Fruit fly (Drosophila melanogaster): ENCODE measurements around the gene nAChRalpha1.
A peak's percentile ranks its signal among the peaks of the same experiment; 100 is the strongest.

The nAChRalpha1 gene

dm6 chr3R:24364880-24365604 is 91.9 kb downstream of the nAChRalpha1 start, which contains the start of the genes CG17784 and CG13613:
Gene CG17784 (minus strand): TSS chr3R:24364980.
Gene CG13613 (plus strand): TSS chr3R:24365554.
- TF ChIP-seq Clk (GFP tag; optimal IDR thresholded peaks at IDR 0.05) (no peak), kay (GFP tag; ENCODE audit: borderline replicate concordance) (no peak), CG14711 (tag; optimal IDR thresholded peaks at IDR 0.05) (no peak), bab1 (GFP tag; optimal IDR thresholded peaks at IDR 0.05) (no peak), CG33017 (tag; optimal IDR thresholded peaks at IDR 0.05) (no peak), Hr96 (GFP tag; optimal IDR thresholded peaks at IDR 0.05) (no peak), ovo (GFP tag; optimal IDR thresholded peaks at IDR 0.05) (no peak)

dm6 chr3R:24362838-24363237 is 94.1 kb downstream of the nAChRalpha1 start, which contains the start of gene CG33340:
Gene CG33340 (plus strand): TSS chr3R:24363138.
- TF ChIP-seq bab1 (GFP tag; optimal IDR thresholded peaks at IDR 0.05) (no peak), CG33017 (tag; optimal IDR thresholded peaks at IDR 0.05) (no peak), CG7045 (GFP tag; optimal IDR thresholded peaks at IDR 0.05) (no peak), Hr96 (GFP tag; optimal IDR thresholded peaks at IDR 0.05) (no peak), kay (GFP tag; ENCODE audit: borderline replicate concordance) (no peak), CG7101 (tag; optimal IDR thresholded peaks at IDR 0.05) (no peak), toe (GFP tag; optimal IDR thresholded peaks at IDR 0.05) (no peak)

dm6 chr3R:24361583-24361982 is 95.4 kb downstream of the nAChRalpha1 start, which contains the start of the genes CG5762 and CG33339:
Gene CG5762 (minus strand): TSS chr3R:24361683.
Gene CG33339 (plus strand): TSS chr3R:24361847.
- TF ChIP-seq CG11617 (GFP tag; optimal IDR thresholded peaks at IDR 0.05): no peak
- TF ChIP-seq cnc (optimal IDR thresholded peaks at IDR 0.05): no peak
- TF ChIP-seq bab1 (GFP tag; optimal IDR thresholded peaks at IDR 0.05): no peak
- no peak for TF ChIP-seq CG7101 (tag; optimal IDR thresholded peaks at IDR 0.05)
- TF ChIP-seq ovo (GFP tag; optimal IDR thresholded peaks at IDR 0.05): no peak
- TF ChIP-seq Clk (GFP tag; optimal IDR thresholded peaks at IDR 0.05): no peak
- no peak for TF ChIP-seq Mnt (GFP tag; optimal IDR thresholded peaks at IDR 0.05)
- TF ChIP-seq Crg-1 (GFP tag; optimal IDR thresholded peaks at IDR 0.05): no peak
- no peak for TF ChIP-seq Hr96 (GFP tag; optimal IDR thresholded peaks at IDR 0.05)
- no peak for TF ChIP-seq CG33017 (tag; optimal IDR thresholded peaks at IDR 0.05)
- TF ChIP-seq CG1620 (GFP tag; optimal IDR thresholded peaks at IDR 0.05): no peak
- TF ChIP-seq CG5204 (GFP tag; optimal IDR thresholded peaks at IDR 0.05): no peak
- no peak for TF ChIP-seq CG14711 (tag; optimal IDR thresholded peaks at IDR 0.05)
- no peak for TF ChIP-seq kay (GFP tag; ENCODE audit: borderline replicate concordance)
- no peak for TF ChIP-seq CG12768 (GFP tag; optimal IDR thresholded peaks at IDR 0.05)
- no peak for TF ChIP-seq pad (GFP tag; optimal IDR thresholded peaks at IDR 0.05)
- TF ChIP-seq cic (GFP tag; optimal IDR thresholded peaks at IDR 0.05): no peak
- no peak for TF ChIP-seq CG7045 (GFP tag; optimal IDR thresholded peaks at IDR 0.05)
- no peak for TF ChIP-seq tj (GFP tag; optimal IDR thresholded peaks at IDR 0.05)

- TF ChIP-seq bab1 (GFP tag; optimal IDR thresholded peaks at IDR 0.05): peak; percentile 53
- no peak for TF ChIP-seq CG11617 (GFP tag; optimal IDR thresholded peaks at IDR 0.05)
These were observed 97.0 kb downstream of the nAChRalpha1 start, which contains the start of gene CG18528 for dm6 chr3R:24359957-24360356. Gene CG18528 (minus strand): TSS chr3R:24360144.

- TF ChIP-seq CG11617 (GFP tag; optimal IDR thresholded peaks at IDR 0.05) (no peak), CG5204 (GFP tag; optimal IDR thresholded peaks at IDR 0.05) (no peak)
These were observed 99.3 kb downstream of the nAChRalpha1 start, which contains the start of gene Golgin84 for dm6 chr3R:24357698-24358097. Gene Golgin84 (minus strand): TSS chr3R:24357938.

dm6 chr3R:24353448-24353847 is 103.5 kb downstream of the nAChRalpha1 start:
- no peak for TF ChIP-seq CG11617 (GFP tag; optimal IDR thresholded peaks at IDR 0.05)
- no peak for TF ChIP-seq CG1620 (GFP tag; optimal IDR thresholded peaks at IDR 0.05)
- TF ChIP-seq CG7101 (tag; optimal IDR thresholded peaks at IDR 0.05): no peak
- no peak for TF ChIP-seq cic (GFP tag; optimal IDR thresholded peaks at IDR 0.05)
- TF ChIP-seq Clk (GFP tag; optimal IDR thresholded peaks at IDR 0.05): no peak
- TF ChIP-seq CG33017 (tag; optimal IDR thresholded peaks at IDR 0.05): no peak
- TF ChIP-seq bab1 (GFP tag; optimal IDR thresholded peaks at IDR 0.05): no peak
- no peak for TF ChIP-seq CG12768 (GFP tag; optimal IDR thresholded peaks at IDR 0.05)
- no peak for TF ChIP-seq Mnt (GFP tag; optimal IDR thresholded peaks at IDR 0.05)
- TF ChIP-seq tj (GFP tag; optimal IDR thresholded peaks at IDR 0.05): no peak
- TF ChIP-seq cnc (optimal IDR thresholded peaks at IDR 0.05): no peak
- TF ChIP-seq pad (GFP tag; optimal IDR thresholded peaks at IDR 0.05): no peak
- TF ChIP-seq toe (GFP tag; optimal IDR thresholded peaks at IDR 0.05): no peak
- no peak for TF ChIP-seq CG14711 (tag; optimal IDR thresholded peaks at IDR 0.05)
- TF ChIP-seq Hr96 (GFP tag; optimal IDR thresholded peaks at IDR 0.05): no peak
- no peak for TF ChIP-seq ovo (GFP tag; optimal IDR thresholded peaks at IDR 0.05)
- TF ChIP-seq CG5204 (GFP tag; optimal IDR thresholded peaks at IDR 0.05): no peak
- TF ChIP-seq CG7045 (GFP tag; optimal IDR thresholded peaks at IDR 0.05): no peak

Data from whole organism, adult.